Fruit fly (Drosophila melanogaster) whole organism, embryonic: ENCODE results near the gene CG32066.
A peak's percentile ranks its signal among the peaks of the same experiment; 100 is the strongest.

Experiments used
- Atf6 ChIP-seq: fragments of 200-800 bp; sonication (Bioruptor generic); IDR thresholded peaks from 2 replicates; pipeline ENCODE4 v1.3.6; 2022; ENCODE audit warnings: missing biosample characterization, missing genetic modification characterization
- BEAF-32 ChIP-seq: fragments of 200-800 bp; sonication (Bioruptor generic); optimal IDR thresholded peaks from 3 replicates; lab custom pipeline; 2017; ENCODE audit warnings: missing biosample characterization, missing genetic modification characterization, mild to moderate bottlenecking, moderate library complexity, missing genetic modification reagents
- CG11695 ChIP-seq: fragments of 200-800 bp; sonication (Bioruptor generic); IDR thresholded peaks from 3 replicates; pipeline ENCODE4 v1.3.6; 2022; ENCODE audit warnings: missing biosample characterization, missing genetic modification characterization
- CG12071 ChIP-seq: fragments of 200-800 bp; sonication (Bioruptor generic); optimal IDR thresholded peaks from 3 replicates; lab custom pipeline; 2018; ENCODE audit warnings: missing biosample characterization, mild to moderate bottlenecking, missing genetic modification characterization
- CG12744 ChIP-seq: fragments of 200-800 bp; sonication (Bioruptor generic); optimal IDR thresholded peaks from 2 replicates; lab custom pipeline; 2016; ENCODE audit warnings: missing biosample characterization, missing genetic modification characterization
- CG14710 ChIP-seq: fragments of 200-800 bp; sonication (Bioruptor generic); optimal IDR thresholded peaks from 3 replicates; lab custom pipeline; 2019; ENCODE audit warnings: missing biosample characterization, mild to moderate bottlenecking, missing genetic modification characterization, moderate library complexity
- CG15479 ChIP-seq: fragments of 200-800 bp; sonication (Bioruptor generic); optimal IDR thresholded peaks from 3 replicates; lab custom pipeline; 2019; ENCODE audit warnings: missing biosample characterization, mild to moderate bottlenecking, missing genetic modification characterization, moderate library complexity
- CG15514 ChIP-seq: fragments of 200-800 bp; sonication (Bioruptor generic); optimal IDR thresholded peaks from 3 replicates; lab custom pipeline; 2017; ENCODE audit warnings: missing biosample characterization, missing genetic modification characterization, mild to moderate bottlenecking, moderate library complexity, missing genetic modification reagents
- CG16813 ChIP-seq: fragments of 200-800 bp; sonication (Bioruptor generic); IDR thresholded peaks from 3 replicates; pipeline ENCODE4 v1.3.6; 2022; ENCODE audit warnings: missing biosample characterization, missing genetic modification characterization; ENCODE audit not compliant: partially characterized antibody
- CG17568 ChIP-seq: fragments of 200-800 bp; sonication (Bioruptor generic); optimal IDR thresholded peaks from 2 replicates; lab custom pipeline; 2018; ENCODE audit warnings: missing biosample characterization, mild to moderate bottlenecking, missing genetic modification characterization, moderate library complexity
- CG17802 ChIP-seq: fragments of 200-800 bp; sonication (Bioruptor generic); optimal IDR thresholded peaks from 2 replicates; lab custom pipeline; 2018; ENCODE audit warnings: missing biosample characterization, mild to moderate bottlenecking, missing genetic modification characterization, moderate library complexity
- CG18599 ChIP-seq: fragments of 200-800 bp; sonication (Bioruptor generic); optimal IDR thresholded peaks from 3 replicates; lab custom pipeline; 2017; ENCODE audit warnings: missing biosample characterization, missing genetic modification characterization, mild to moderate bottlenecking, moderate library complexity, missing genetic modification reagents
- CG2120 ChIP-seq: fragments of 200-800 bp; sonication (Bioruptor generic); optimal IDR thresholded peaks from 3 replicates; lab custom pipeline; 2016; ENCODE audit warnings: missing biosample characterization, missing genetic modification characterization
- CG34224 ChIP-seq: fragments of 200-800 bp; sonication (Bioruptor generic); IDR thresholded peaks from 3 replicates; pipeline ENCODE4 v1.3.6; 2022; ENCODE audit warnings: missing biosample characterization, missing genetic modification characterization; ENCODE audit not compliant: partially characterized antibody
- CG4617 ChIP-seq: fragments of 200-800 bp; sonication (Bioruptor generic); optimal IDR thresholded peaks from 3 replicates; lab custom pipeline; 2016; ENCODE audit warnings: missing biosample characterization, missing genetic modification characterization, borderline replicate concordance
- CG4707 ChIP-seq: fragments of 200-800 bp; sonication (Bioruptor generic); optimal IDR thresholded peaks from 2 replicates; lab custom pipeline; 2018; ENCODE audit warnings: missing biosample characterization, mild to moderate bottlenecking, missing genetic modification characterization, moderate library complexity
- CG6254 ChIP-seq: fragments of 200-800 bp; sonication (Bioruptor generic); optimal IDR thresholded peaks from 3 replicates; lab custom pipeline; 2017; ENCODE audit warnings: mild to moderate bottlenecking, missing biosample characterization, missing genetic modification reagents, missing genetic modification characterization
- CG9797 ChIP-seq: fragments of 200-800 bp; sonication (Bioruptor generic); optimal IDR thresholded peaks from 3 replicates; lab custom pipeline; 2018; ENCODE audit warnings: missing biosample characterization, mild to moderate bottlenecking, missing genetic modification characterization
- CHES-1-like ChIP-seq: fragments of 200-800 bp; sonication (Bioruptor generic); optimal IDR thresholded peaks from 2 replicates; lab custom pipeline; 2016; ENCODE audit warnings: missing biosample characterization, missing genetic modification characterization
- ERR ChIP-seq: fragments of 200-800 bp; sonication (Bioruptor generic); optimal IDR thresholded peaks from 2 replicates; lab custom pipeline; 2016; ENCODE audit warnings: missing biosample characterization, missing genetic modification characterization
- HLH4C ChIP-seq: fragments of 200-800 bp; sonication (Bioruptor generic); IDR thresholded peaks from 3 replicates; pipeline ENCODE4 v1.3.6; 2022; ENCODE audit warnings: missing biosample characterization, missing genetic modification characterization; ENCODE audit not compliant: partially characterized antibody
- HmgZ ChIP-seq: fragments of 200-800 bp; sonication (Bioruptor generic); optimal IDR thresholded peaks from 2 replicates; lab custom pipeline; 2018; ENCODE audit warnings: missing biosample characterization, mild to moderate bottlenecking, missing genetic modification characterization
- Lhr ChIP-seq: fragments of 200-800 bp; sonication (Bioruptor generic); optimal IDR thresholded peaks from 3 replicates; lab custom pipeline; 2017; ENCODE audit warnings: mild to moderate bottlenecking, missing biosample characterization, missing genetic modification reagents, missing genetic modification characterization
- Med ChIP-seq: fragments of 200-800 bp; sonication (Bioruptor generic); peaks from one replicate; lab custom pipeline; 2016; ENCODE audit warnings: missing biosample characterization, missing genetic modification characterization, mild to moderate bottlenecking, inconsistent platforms, moderate library complexity
- Meics ChIP-seq: fragments of 200-800 bp; sonication (Bioruptor generic); optimal IDR thresholded peaks from 2 replicates; lab custom pipeline; 2017; ENCODE audit warnings: missing biosample characterization, mild to moderate bottlenecking, missing genetic modification characterization
- Mrtf ChIP-seq: fragments of 200-800 bp; sonication (Bioruptor generic); IDR thresholded peaks from 3 replicates; pipeline ENCODE4 v1.3.6; 2022; ENCODE audit warnings: missing biosample characterization, missing genetic modification characterization
- PHDP ChIP-seq: fragments of 200-800 bp; sonication (Bioruptor generic); optimal IDR thresholded peaks from 3 replicates; lab custom pipeline; 2018; ENCODE audit warnings: missing biosample characterization, mild to moderate bottlenecking, missing genetic modification characterization, moderate library complexity
- Scr ChIP-seq: fragments of 200-800 bp; sonication (Bioruptor generic); IDR thresholded peaks from 2 replicates; pipeline ENCODE4 v1.3.6; 2022; ENCODE audit warnings: missing biosample characterization, missing genetic modification characterization; ENCODE audit not compliant: partially characterized antibody
- Sin3A ChIP-seq: fragments of >200 bp; optimal IDR thresholded peaks from 2 replicates; lab custom pipeline; 2018
- Sry-δ ChIP-seq: fragments of 200-800 bp; sonication (Bioruptor generic); optimal IDR thresholded peaks from 2 replicates; lab custom pipeline; 2016; ENCODE audit warnings: missing biosample characterization, missing genetic modification characterization
- Stat92E ChIP-seq, 3 experiments: fragments of >200 bp in 2 of 3; fragments of 200-800 bp in 1 of 3; sonication (Bioruptor generic) in 1 of 3; optimal IDR thresholded peaks; 2 replicates each; lab custom pipeline; 2017 to 2019; ENCODE audit warnings: missing biosample characterization in 3 of 3, missing genetic modification characterization in 3 of 3, mild to moderate bottlenecking in 1 of 3, moderate library complexity in 1 of 3
- Trl ChIP-seq, 3 experiments: fragments of >200 bp in 2 of 3; fragments of 200-800 bp in 1 of 3; sonication (Bioruptor generic) in 1 of 3; optimal IDR thresholded peaks; 2 replicates in 1 of 3; 3 replicates in 2 of 3; lab custom pipeline; 2016 to 2017; ENCODE audit warnings: missing biosample characterization in 1 of 3, missing genetic modification characterization in 1 of 3
- Xrp1 ChIP-seq: fragments of 200-800 bp; sonication (Bioruptor generic); IDR thresholded peaks from 2 replicates; pipeline ENCODE4 v1.3.6; 2022; ENCODE audit warnings: missing biosample characterization, missing genetic modification characterization
- YL-1 ChIP-seq: fragments of 200-800 bp; sonication (Bioruptor generic); optimal IDR thresholded peaks from 3 replicates; lab custom pipeline; 2017; ENCODE audit warnings: missing biosample characterization, mild to moderate bottlenecking, missing genetic modification characterization
- amos ChIP-seq: fragments of 200-800 bp; sonication (Bioruptor generic); IDR thresholded peaks from 2 replicates; pipeline ENCODE4 v1.3.6; 2022; ENCODE audit warnings: missing biosample characterization, missing genetic modification characterization; ENCODE audit not compliant: partially characterized antibody
- bab2 ChIP-seq: fragments of 200-800 bp; sonication (Bioruptor generic); optimal IDR thresholded peaks from 2 replicates; lab custom pipeline; 2016; ENCODE audit warnings: missing biosample characterization, missing genetic modification characterization
- gfzf ChIP-seq: fragments of 200-800 bp; sonication (Bioruptor generic); optimal IDR thresholded peaks from 2 replicates; lab custom pipeline; 2016; ENCODE audit warnings: missing biosample characterization, mild to moderate bottlenecking, missing genetic modification characterization, moderate library complexity
- hbn ChIP-seq: fragments of 200-800 bp; sonication (Bioruptor generic); IDR thresholded peaks from 2 replicates; pipeline ENCODE4 v1.3.6; 2022; ENCODE audit warnings: missing biosample characterization, missing genetic modification characterization; ENCODE audit not compliant: partially characterized antibody
- jumu ChIP-seq: fragments of 200-800 bp; sonication (Bioruptor generic); optimal IDR thresholded peaks from 3 replicates; lab custom pipeline; 2016; ENCODE audit warnings: missing biosample characterization, missing genetic modification characterization
- knrl ChIP-seq: fragments of 200-800 bp; sonication (Bioruptor generic); IDR thresholded peaks from 3 replicates; pipeline ENCODE4 v1.3.6; 2022; ENCODE audit warnings: missing biosample characterization, missing genetic modification characterization; ENCODE audit not compliant: partially characterized antibody
- lilli ChIP-seq: fragments of 200-800 bp; sonication (Bioruptor generic); optimal IDR thresholded peaks from 3 replicates; lab custom pipeline; 2016; ENCODE audit warnings: missing biosample characterization, missing genetic modification characterization
- odd ChIP-seq: fragments of 200-800 bp; sonication (Bioruptor generic); optimal IDR thresholded peaks from 2 replicates; lab custom pipeline; 2017; ENCODE audit warnings: missing biosample characterization, mild to moderate bottlenecking, missing genetic modification characterization
- slbo ChIP-seq: fragments of 200-800 bp; sonication (Bioruptor generic); IDR thresholded peaks from 2 replicates; pipeline ENCODE4 v1.3.6; 2022; ENCODE audit warnings: missing biosample characterization, missing genetic modification characterization
- stwl ChIP-seq: fragments of 200-800 bp; sonication (Bioruptor generic); optimal IDR thresholded peaks from 3 replicates; lab custom pipeline; 2018; ENCODE audit warnings: missing biosample characterization, mild to moderate bottlenecking, missing genetic modification characterization, moderate library complexity
- twi ChIP-seq: fragments of 200-800 bp; optimal IDR thresholded peaks from 2 replicates; lab custom pipeline; 2019; ENCODE audit warnings: missing biosample characterization, mild to moderate bottlenecking, missing genetic modification characterization, moderate library complexity
- zen ChIP-seq: fragments of 200-800 bp; sonication (Bioruptor generic); optimal IDR thresholded peaks from 3 replicates; lab custom pipeline; 2018; ENCODE audit warnings: missing biosample characterization, mild to moderate bottlenecking, missing genetic modification characterization, moderate library complexity
- zfh1 ChIP-seq: fragments of 200-800 bp; sonication (Bioruptor generic); IDR thresholded peaks from 3 replicates; pipeline ENCODE4 v1.3.6; 2022; ENCODE audit warnings: missing biosample characterization, missing genetic modification characterization
- zfh2 ChIP-seq: fragments of 200-800 bp; sonication (Bioruptor generic); optimal IDR thresholded peaks from 2 replicates; lab custom pipeline; 2016; ENCODE audit warnings: missing biosample characterization, missing genetic modification characterization

CG32066 gene

DNA sequence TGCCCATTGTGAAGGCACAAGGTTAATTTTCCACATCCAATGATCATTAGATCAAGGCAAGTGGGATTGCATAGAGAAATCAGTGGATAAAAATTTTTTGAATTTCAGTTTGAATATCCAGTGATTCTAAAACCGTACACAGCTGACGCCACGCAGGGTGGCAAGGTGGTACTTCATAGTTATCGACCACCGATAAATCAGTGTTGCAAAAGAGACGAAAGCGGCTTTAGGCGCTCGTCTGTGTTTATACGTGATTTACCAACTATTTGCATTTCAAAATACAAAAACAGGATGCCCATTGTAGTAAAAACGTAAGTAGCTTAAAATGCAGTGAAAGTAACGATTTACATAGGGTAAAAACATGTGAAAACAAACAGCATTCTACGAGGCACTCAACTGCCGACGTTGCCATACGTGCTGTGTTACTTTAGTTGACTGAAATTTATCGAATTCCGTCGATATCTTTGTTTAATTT lies 29.9 kb downstream of the CG32066 start, which contains the start of the genes CG42535, CG34001 and hay (continued):
- peak in 1 of 3 experiments; percentile 6 for TF ChIP-seq Stat92E (GFP tag; optimal IDR thresholded peaks at IDR 0.05; lab: Kevin White, UChicago)
- no peak for TF ChIP-seq CG11695
- TF ChIP-seq Atf6 (GFP tag; lab: Robert Waterston, UW): no peak
- TF ChIP-seq Sry-δ (GFP tag; lab: Kevin White, UChicago): peak; percentile 56
- TF ChIP-seq CG4707 (GFP tag; lab: Kevin White, UChicago): no peak
- TF ChIP-seq Lhr: peak; percentile 26
- no peak for TF ChIP-seq CG18599 (GFP tag; lab: Kevin White, UChicago)
- TF ChIP-seq CG16813 (GFP tag; lab: Robert Waterston, UW): peak; percentile 54; the same call in 2 of the 3 replicates
- TF ChIP-seq BEAF-32 (GFP tag; lab: Kevin White, UChicago): peak; percentile 51
- peak; percentile 5 for TF ChIP-seq CG9797 (GFP tag; lab: Kevin White, UChicago)
- no peak for TF ChIP-seq gfzf (GFP tag; lab: Kevin White, UChicago)
- 0 out of 3 replicates have a peak, but pooled peaks have one; percentile 34 for TF ChIP-seq HLH4C
- TF ChIP-seq CG2120 (GFP tag; lab: Kevin White, UChicago): peak; percentile 55
- TF ChIP-seq zfh1 (GFP tag; lab: Robert Waterston, UW): peak; percentile 9; the same call in 1 of the 3 replicates
- peak; percentile 38; the same call in 1 of the 2 replicates for TF ChIP-seq amos
- peak; percentile 26; the same call in 1 of the 3 replicates for TF ChIP-seq CG34224
- TF ChIP-seq CG14710: peak; percentile 63
- peak; percentile 4 for TF ChIP-seq bab2 (GFP tag; lab: Kevin White, UChicago)
- TF ChIP-seq Sin3A (lab: Kevin White, UChicago): peak; percentile 98
- no peak for TF ChIP-seq CG6254
- TF ChIP-seq ERR (GFP tag; lab: Kevin White, UChicago): no peak
- TF ChIP-seq CG12071 (GFP tag; lab: Kevin White, UChicago): no peak
- TF ChIP-seq Mrtf (GFP tag; lab: Robert Waterston, UW): no peak
- 0 out of 2 replicates have a peak, but pooled peaks have one; percentile 12 for TF ChIP-seq hbn (GFP tag; lab: Robert Waterston, UW)
- TF ChIP-seq HmgZ (tag; lab: Kevin White, UChicago): peak; percentile 51
- TF ChIP-seq zen (tag; lab: Kevin White, UChicago): peak; percentile 13
- TF ChIP-seq knrl (GFP tag; lab: Robert Waterston, UW): peak; percentile 53
- peak; percentile 69 for TF ChIP-seq YL-1
- no peak for TF ChIP-seq CG12744 (GFP tag; lab: Kevin White, UChicago)
- peak; percentile 94 for TF ChIP-seq stwl (tag; lab: Kevin White, UChicago)
- no peak for TF ChIP-seq slbo
- no peak for TF ChIP-seq CG15479 (GFP tag; lab: Kevin White, UChicago)
- TF ChIP-seq jumu (GFP tag; lab: Kevin White, UChicago): peak; percentile 8
- TF ChIP-seq Trl (optimal IDR thresholded peaks at IDR 0.05; lab: Kevin White, UChicago): peak in 1 of 2 experiments; percentile 6
- TF ChIP-seq Trl (GFP tag; optimal IDR thresholded peaks at IDR 0.05; lab: Kevin White, UChicago): no peak
- peak; percentile 86 for TF ChIP-seq Med
- peak; percentile 25; the same call in 1 of the 2 replicates for TF ChIP-seq Xrp1 (GFP tag; lab: Robert Waterston, UW)
- peak; percentile 57 for TF ChIP-seq CHES-1-like (GFP tag; lab: Kevin White, UChicago)
- no peak for TF ChIP-seq CG17568 (GFP tag; lab: Kevin White, UChicago)
- TF ChIP-seq twi (tag; lab: Kevin White, UChicago): peak; percentile 4
- no peak for TF ChIP-seq CG17802
- TF ChIP-seq PHDP: no peak
- 0 out of 2 replicates have a peak, but pooled peaks have one; percentile 43 for TF ChIP-seq Scr
- peak; percentile 29 for TF ChIP-seq zfh2 (GFP tag; lab: Kevin White, UChicago)
- TF ChIP-seq Meics (GFP tag; lab: Kevin White, UChicago): no peak
- TF ChIP-seq odd (GFP tag; lab: Kevin White, UChicago): no peak
- TF ChIP-seq CG15514 (GFP tag; lab: Kevin White, UChicago): peak; percentile 35
- TF ChIP-seq CG4617: peak; percentile 58
- TF ChIP-seq lilli (GFP tag; lab: Kevin White, UChicago): no peak
